Worm (Caenorhabditis elegans) whole organism, L2 larva: ENCODE data around the gene nspg-6.

Source experiments
- ama-1 ChIP-seq: fragments of 150-350 bp; optimal IDR thresholded peaks from 2 replicates; lab custom pipeline; 2018; ENCODE audit warnings: inconsistent platforms
- fos-1 ChIP-seq: fragments of 150-350 bp; optimal IDR thresholded peaks from 2 replicates; lab custom pipeline; 2014; ENCODE audit warnings: missing biosample characterization, missing genetic modification characterization
- nhr-129 ChIP-seq: fragments of 150-350 bp; optimal IDR thresholded peaks from 2 replicates; lab custom pipeline; 2014; ENCODE audit warnings: missing biosample characterization, missing genetic modification characterization
- unc-39 ChIP-seq: fragments of 150-350 bp; optimal IDR thresholded peaks from 2 replicates; lab custom pipeline; 2014; ENCODE audit warnings: missing biosample characterization, missing genetic modification characterization

ce11 chrIII:7331671-7332070, 16.9 kb upstream of the nspg-6 start:
- no peak for TF ChIP-seq nhr-129 (tag; lab: Kevin White, UChicago)
- no peak for TF ChIP-seq fos-1 (tag; lab: Kevin White, UChicago)
- no peak for TF ChIP-seq ama-1 (lab: Kevin White, UChicago)
- TF ChIP-seq unc-39: no peak
